Worm (Caenorhabditis elegans): ENCODE results near the gene rol-3.
A peak's percentile ranks its signal among the peaks of the same experiment; 100 is the strongest.

Gene rol-3

DNA sequence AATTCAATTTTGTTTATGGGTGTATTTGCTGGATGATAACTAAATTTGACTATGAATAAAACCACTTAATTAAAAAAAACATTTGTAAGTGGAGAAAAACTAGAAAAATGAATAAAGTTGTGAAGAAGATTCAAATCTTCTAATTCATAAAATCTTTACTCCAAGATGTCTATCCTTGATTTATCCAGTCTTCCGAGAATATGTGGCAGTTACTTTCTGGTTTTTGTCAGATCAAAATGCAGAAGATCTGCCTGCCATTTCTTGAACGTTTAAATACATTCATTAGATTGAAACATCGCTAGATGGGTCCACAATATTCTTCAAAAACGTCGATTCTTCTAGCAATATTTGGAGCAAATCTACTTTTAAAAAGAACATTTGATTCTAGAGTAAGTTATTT lies 52.5 kb downstream of the rol-3 start, which contains the start of gene F20D6.2:
Gene F20D6.2, plus strand, starts transcription at position 301 of the 400 bp plus-strand sequence.
- TF ChIP-seq nhr-76 (tag; optimal IDR thresholded peaks at IDR 0.05) (no peak), nhr-11 (tag; optimal IDR thresholded peaks at IDR 0.05) (no peak), skn-1 (tag; optimal IDR thresholded peaks at IDR 0.05) (no peak), lin-39 (tag; optimal IDR thresholded peaks at IDR 0.05) (no peak), elt-1 (tag; optimal IDR thresholded peaks at IDR 0.05) (no peak), egl-5 (tag; optimal IDR thresholded peaks at IDR 0.05) (no peak), nhr-77 (tag; optimal IDR thresholded peaks at IDR 0.05) (no peak), mml-1 (tag; optimal IDR thresholded peaks at IDR 0.05) (no peak), lin-15B (tag; optimal IDR thresholded peaks at IDR 0.05) (no peak), zag-1 (tag; optimal IDR thresholded peaks at IDR 0.05) (no peak), pha-4 (tag; optimal IDR thresholded peaks at IDR 0.05) (no peak), nhr-67 (tag; optimal IDR thresholded peaks at IDR 0.05) (no peak), tbx-2 (tag; optimal IDR thresholded peaks at IDR 0.05) (no peak), nhr-237 (tag; optimal IDR thresholded peaks at IDR 0.05) (no peak), egl-27 (tag; optimal IDR thresholded peaks at IDR 0.05) (no peak), R02D3.7 (tag; optimal IDR thresholded peaks at IDR 0.05) (no peak)

DNA sequence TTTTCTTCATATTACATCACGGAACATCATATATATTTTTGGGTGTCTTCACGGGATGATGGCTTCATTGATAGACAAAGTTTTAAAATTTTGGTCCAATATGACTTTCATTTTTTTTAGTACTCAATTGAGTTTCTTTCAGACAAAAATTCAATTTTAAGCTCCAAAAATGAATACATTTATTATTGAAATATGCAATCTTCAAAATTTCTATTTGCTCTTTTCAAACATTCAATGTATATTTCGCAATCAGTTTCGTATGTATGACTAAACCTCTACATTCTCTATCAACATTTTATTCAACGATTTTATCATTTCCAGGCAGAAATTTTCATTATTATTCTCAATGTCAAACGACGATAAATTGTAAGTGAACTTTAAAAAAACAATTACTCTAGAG lies 54.8 kb downstream of the rol-3 start, which contains the start of gene srp-8:
Gene srp-8, plus strand, starts transcription at position 301 of the 400 bp plus-strand sequence.
- no peak for TF ChIP-seq fkh-2 (tag; optimal IDR thresholded peaks at IDR 0.05)
- no peak for TF ChIP-seq nhr-67 (tag; optimal IDR thresholded peaks at IDR 0.05)
- no peak for TF ChIP-seq nhr-77 (tag; optimal IDR thresholded peaks at IDR 0.05)
- TF ChIP-seq eor-1 (tag; optimal IDR thresholded peaks at IDR 0.05), result no peak

DNA sequence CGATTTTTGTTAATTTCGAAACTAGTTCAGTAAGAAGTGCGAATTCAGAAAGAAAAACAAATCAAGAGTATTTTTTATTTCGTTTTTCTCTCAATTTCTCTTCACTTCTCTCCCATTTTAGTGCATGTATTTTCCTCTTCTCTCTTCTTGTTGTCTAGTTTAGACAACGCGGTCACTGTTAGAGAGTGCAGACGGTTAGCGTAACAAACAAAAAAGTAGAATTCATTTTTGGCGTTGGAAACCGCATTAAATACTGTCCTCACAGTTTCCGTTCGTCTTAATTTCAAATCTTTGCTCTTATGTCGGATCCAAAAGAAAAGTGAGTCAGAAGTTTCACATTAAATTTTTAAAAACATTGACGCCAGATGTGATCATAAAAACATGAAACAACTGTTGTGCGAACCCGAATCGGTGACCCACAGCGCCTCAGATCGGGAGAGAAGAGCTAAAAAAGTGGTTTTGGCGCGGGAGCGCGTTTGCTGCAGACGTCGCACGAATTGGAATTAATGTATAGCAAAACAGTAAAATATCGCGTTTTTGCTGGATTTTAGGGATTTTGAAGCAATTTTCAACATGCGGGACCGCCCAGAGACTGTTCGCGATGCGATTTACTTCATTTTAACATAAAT lies 59.2 kb downstream of the rol-3 start, which contains the start of gene srp-7:
Gene srp-7, plus strand, starts transcription at position 213 of the 629 bp plus-strand sequence.
- peak; percentile 21 for TF ChIP-seq elt-2 (tag; optimal IDR thresholded peaks at IDR 0.05)
- TF ChIP-seq skn-1 (tag; optimal IDR thresholded peaks at IDR 0.05), result no peak
- TF ChIP-seq nfya-1 (tag; optimal IDR thresholded peaks at IDR 0.05; ENCODE audit: insufficient read depth), result peak; percentile 41
- TF ChIP-seq ztf-11 (tag; optimal IDR thresholded peaks at IDR 0.05), result no peak
- TF ChIP-seq unc-62 (GFP tag; optimal IDR thresholded peaks at IDR 0.05), result no peak
- TF ChIP-seq nhr-43 (tag; optimal IDR thresholded peaks at IDR 0.05; ENCODE audit: poor library complexity, severe bottlenecking), result no peak
- TF ChIP-seq pha-4 (tag; optimal IDR thresholded peaks at IDR 0.05), result peak; percentile 81
- no peak for TF ChIP-seq lin-39 (tag; optimal IDR thresholded peaks at IDR 0.05)
- TF ChIP-seq jun-1 (tag; optimal IDR thresholded peaks at IDR 0.05), result no peak
- peak; percentile 16 for TF ChIP-seq hmg-11 (tag; optimal IDR thresholded peaks at IDR 0.05)
- no peak for TF ChIP-seq fkh-2 (tag; optimal IDR thresholded peaks at IDR 0.05)
- no peak for TF ChIP-seq ama-1 (optimal IDR thresholded peaks at IDR 0.05)
- TF ChIP-seq nhr-76 (tag; optimal IDR thresholded peaks at IDR 0.05), result no peak
- no peak for TF ChIP-seq eor-1 (tag; optimal IDR thresholded peaks at IDR 0.05)
- no peak for TF ChIP-seq elt-3 (tag; optimal IDR thresholded peaks at IDR 0.05)
- no peak for TF ChIP-seq ztf-4 (tag; optimal IDR thresholded peaks at IDR 0.05)
- no peak for TF ChIP-seq elt-1 (tag; optimal IDR thresholded peaks at IDR 0.05)
- no peak for TF ChIP-seq snpc-4 (tag; optimal IDR thresholded peaks at IDR 0.05)
- TF ChIP-seq ceh-9 (tag; optimal IDR thresholded peaks at IDR 0.05), result no peak
- TF ChIP-seq nhr-23 (tag; optimal IDR thresholded peaks at IDR 0.05), result peak; percentile 38
- no peak for TF ChIP-seq mdl-1 (tag; optimal IDR thresholded peaks at IDR 0.05)
- no peak for TF ChIP-seq egl-27 (tag; optimal IDR thresholded peaks at IDR 0.05)
- TF ChIP-seq ZK546.5 (tag; optimal IDR thresholded peaks at IDR 0.05), result no peak
- TF ChIP-seq ceh-28 (tag; optimal IDR thresholded peaks at IDR 0.05), result no peak
- TF ChIP-seq tbx-2 (tag; optimal IDR thresholded peaks at IDR 0.05), result no peak
- no peak for TF ChIP-seq unc-39 (tag; optimal IDR thresholded peaks at IDR 0.05)

DNA sequence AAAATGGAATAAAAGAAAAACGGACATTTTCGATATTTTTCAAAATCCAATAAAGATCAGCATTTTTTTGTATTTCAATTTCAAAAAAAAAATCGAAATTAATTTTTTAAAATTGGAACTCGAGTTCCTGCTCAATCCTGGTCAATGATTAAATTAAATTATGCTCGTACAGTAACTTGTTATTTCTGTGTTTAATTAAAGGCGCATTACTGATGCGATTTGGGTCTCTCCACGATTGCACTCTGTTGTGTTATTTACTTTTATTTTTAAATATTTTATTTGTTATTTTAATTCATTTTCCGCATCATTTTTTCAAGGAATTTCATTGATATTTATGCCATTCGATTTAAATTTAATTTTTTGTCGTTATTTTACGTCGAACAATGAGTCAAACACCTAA lies 59.9 kb downstream of the rol-3 start:
- TF ChIP-seq pqm-1 (tag; optimal IDR thresholded peaks at IDR 0.05), result no peak
- TF ChIP-seq mdl-1 (tag; optimal IDR thresholded peaks at IDR 0.05), result no peak
- no peak for TF ChIP-seq mml-1 (tag; optimal IDR thresholded peaks at IDR 0.05)
- no peak for TF ChIP-seq ZK546.5 (tag; optimal IDR thresholded peaks at IDR 0.05)
- TF ChIP-seq snpc-4 (tag; optimal IDR thresholded peaks at IDR 0.05), result no peak
- TF ChIP-seq nhr-67 (tag; optimal IDR thresholded peaks at IDR 0.05), result no peak
- TF ChIP-seq fkh-2 (tag; optimal IDR thresholded peaks at IDR 0.05), result no peak
- TF ChIP-seq nhr-23 (tag; optimal IDR thresholded peaks at IDR 0.05), result no peak
- TF ChIP-seq ceh-82 (tag; optimal IDR thresholded peaks at IDR 0.05), result no peak
- TF ChIP-seq daf-12 (tag; optimal IDR thresholded peaks at IDR 0.05), result no peak
- no peak for TF ChIP-seq unc-39 (tag; optimal IDR thresholded peaks at IDR 0.05)
- TF ChIP-seq zag-1 (tag; optimal IDR thresholded peaks at IDR 0.05), result no peak
- no peak for TF ChIP-seq ztf-4 (tag; optimal IDR thresholded peaks at IDR 0.05)
- no peak for TF ChIP-seq eor-1 (tag; optimal IDR thresholded peaks at IDR 0.05)
- TF ChIP-seq nhr-25 (tag; optimal IDR thresholded peaks at IDR 0.05), result no peak

All from whole organism, L3 larva.